Worm (Caenorhabditis elegans) whole organism, L1 larva: Measurements from ENCODE around the gene ceh-37.

Experiments
- C16A3.4 ChIP-seq: fragments of 150-350 bp; optimal IDR thresholded peaks from 2 replicates; lab custom pipeline; 2014; ENCODE audit warnings: missing biosample characterization, missing genetic modification characterization
- ces-1 ChIP-seq: fragments of 150-350 bp; optimal IDR thresholded peaks from 2 replicates; lab custom pipeline; 2014; ENCODE audit warnings: missing biosample characterization, missing genetic modification reagents, missing genetic modification characterization
- dpl-1 ChIP-seq, 3 experiments: fragments of 150-350 bp in 2 of 3; sonication (generic microtip) in 1 of 3; optimal IDR thresholded peaks; 2 replicates each; lab custom pipeline; 2014 to 2017; ENCODE audit warnings: missing biosample characterization in 3 of 3, missing genetic modification characterization in 3 of 3, missing genetic modification reagents in 3 of 3
- lin-39 ChIP-seq: fragments of 150-350 bp; optimal IDR thresholded peaks from 2 replicates; lab custom pipeline; 2014; ENCODE audit warnings: missing biosample characterization, missing genetic modification reagents, missing genetic modification characterization
- mdl-1 ChIP-seq, 2 experiments: fragments of 150-350 bp; optimal IDR thresholded peaks; 2 replicates each; lab custom pipeline; 2014 to 2017; ENCODE audit warnings: missing biosample characterization in 2 of 2, missing genetic modification characterization in 2 of 2, inconsistent platforms in 1 of 2
- mef-2 ChIP-seq: fragments of 150-350 bp; optimal IDR thresholded peaks from 2 replicates; lab custom pipeline; 2014; ENCODE audit warnings: missing biosample characterization, missing genetic modification characterization
- nhr-12 ChIP-seq: sonication (generic microtip); optimal IDR thresholded peaks from 2 replicates; lab custom pipeline; 2017; ENCODE audit warnings: missing biosample characterization, missing genetic modification characterization
- nhr-85 ChIP-seq: sonication (generic microtip); peaks from one replicate; lab custom pipeline; 2016; ENCODE audit warnings: missing genetic modification characterization, inconsistent platforms, missing compliant biosample characterization
- skn-1 ChIP-seq: fragments of 150-350 bp; optimal IDR thresholded peaks from 2 replicates; lab custom pipeline; 2014; ENCODE audit warnings: missing biosample characterization, missing genetic modification characterization
- snpc-4 ChIP-seq: fragments of 150-350 bp; optimal IDR thresholded peaks from 2 replicates; lab custom pipeline; 2014; ENCODE audit warnings: missing biosample characterization, missing genetic modification characterization
- ztf-11 ChIP-seq, 2 experiments: sonication (generic microtip); optimal IDR thresholded peaks; 2 replicates each; lab custom pipeline; 2016 to 2017; ENCODE audit warnings: missing genetic modification characterization in 2 of 2, missing biosample characterization in 1 of 2, missing compliant biosample characterization in 1 of 2
- ztf-4 ChIP-seq: fragments of 150-350 bp; optimal IDR thresholded peaks from 2 replicates; lab custom pipeline; 2014; ENCODE audit warnings: missing biosample characterization, missing genetic modification characterization

DNA sequence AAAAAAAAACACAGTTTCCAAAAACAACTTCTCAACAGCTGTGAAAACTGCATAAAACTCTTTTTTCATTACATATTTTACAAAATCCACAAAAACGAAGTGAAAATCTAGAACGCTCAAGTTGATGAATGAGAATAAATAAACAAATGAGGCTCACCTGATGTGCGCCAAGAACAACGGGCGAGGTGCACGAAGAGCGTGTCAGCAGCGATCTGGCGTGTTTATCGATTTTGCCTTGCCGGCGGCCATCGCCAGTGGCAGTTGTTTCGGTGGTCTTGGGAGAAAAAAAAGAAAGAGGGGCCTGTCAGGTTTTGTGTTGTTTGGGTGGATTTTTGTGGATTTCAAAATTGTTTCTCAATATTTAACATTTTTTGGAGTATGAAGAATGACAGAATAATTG lies 34.0 kb downstream of the ceh-37 start, which contains the start of gene idhb-1:
- peak in 1 of 2 experiments; percentile 68 for TF ChIP-seq mdl-1 (tag; optimal IDR thresholded peaks at IDR 0.05; lab: Kevin White, UChicago)
- TF ChIP-seq nhr-85 (tag; lab: Kevin White, UChicago) = peak; percentile 75
- no peak for TF ChIP-seq mef-2 (tag; lab: Kevin White, UChicago)
- TF ChIP-seq lin-39 (tag; lab: Kevin White, UChicago) = peak; percentile 67
- peak; percentile 50 to 70 (median 70) for TF ChIP-seq dpl-1 (GFP tag; optimal IDR thresholded peaks at IDR 0.05; lab: Kevin White, UChicago)
- TF ChIP-seq skn-1 (tag; lab: Kevin White, UChicago) = peak; percentile 81
- TF ChIP-seq C16A3.4 (tag; lab: Kevin White, UChicago) = peak; percentile 79
- TF ChIP-seq snpc-4 = peak; percentile 62
- TF ChIP-seq ces-1 (GFP tag; lab: Kevin White, UChicago) = no peak
- TF ChIP-seq ztf-11 (tag; optimal IDR thresholded peaks at IDR 0.05; lab: Kevin White, UChicago) = no peak
- no peak for TF ChIP-seq nhr-12 (tag; lab: Kevin White, UChicago)
- TF ChIP-seq ztf-4 (tag; lab: Kevin White, UChicago) = no peak
